Worm (Caenorhabditis elegans) whole organism, early embryonic: ENCODE data around the gene emb-4.

Source experiments
- ama-1 ChIP-seq: fragments of 150-350 bp; optimal IDR thresholded peaks from 2 replicates; lab custom pipeline; 2014
- ceh-13 ChIP-seq: fragments of 200-800 bp; sonication (Bioruptor generic); optimal IDR thresholded peaks from 2 replicates; lab custom pipeline; 2018; ENCODE audit warnings: mild to moderate bottlenecking, missing genetic modification characterization, missing compliant biosample characterization
- ets-7 ChIP-seq: sonication (generic microtip); optimal IDR thresholded peaks from 2 replicates; lab custom pipeline; 2016; ENCODE audit warnings: missing genotype, missing genetic modification characterization, missing compliant biosample characterization
- scrt-1 ChIP-seq: fragments of 200-800 bp; sonication (Bioruptor generic); IDR thresholded peaks from 2 replicates; pipeline ENCODE4 v1.3.6; 2022; ENCODE audit warnings: missing genetic modification characterization, missing compliant biosample characterization
- tbx-11 ChIP-seq: fragments of 200-800 bp; sonication (Bioruptor generic); IDR thresholded peaks from 2 replicates; pipeline ENCODE4 v1.3.6; 2022; ENCODE audit warnings: missing genetic modification characterization, missing compliant biosample characterization

DNA sequence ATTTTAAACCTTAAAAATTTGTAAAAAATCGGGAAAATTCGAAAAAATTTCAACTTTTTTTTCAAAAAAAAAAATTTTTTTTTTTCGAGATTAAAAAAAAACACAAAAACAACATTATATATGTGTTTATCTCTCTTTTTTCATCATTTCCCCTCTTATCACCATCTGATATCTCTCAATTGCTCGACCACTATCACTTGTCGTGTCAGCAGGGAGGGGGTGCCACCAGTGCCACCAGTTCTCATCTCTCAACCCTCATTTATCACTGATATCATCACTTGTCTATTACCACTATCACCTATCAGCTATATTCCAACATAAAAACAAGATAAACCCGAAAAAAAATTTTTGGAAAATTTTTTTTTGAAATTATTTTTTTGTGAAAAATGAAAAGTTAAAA, 68.3 kb downstream of the emb-4 start:
- TF ChIP-seq ama-1 (lab: Kevin White, UChicago) (no peak), scrt-1 (GFP tag; lab: Robert Waterston, UW) (no peak), ceh-13 (GFP tag; lab: Kevin White, UChicago) (no peak), ets-7 (tag; lab: Kevin White, UChicago) (no peak), tbx-11 (GFP tag; lab: Robert Waterston, UW) (no peak)
